Worm (Caenorhabditis elegans): Measurements from ENCODE around the gene gar-2.

Gene gar-2

ce11 chrIII:6280070-6280596 is 29.0 kb upstream of the gar-2 start, which contains the start of gene hmg-1.2 (continued):
- TF ChIP-seq pag-3 (tag; optimal IDR thresholded peaks at IDR 0.05; ENCODE audit: borderline replicate concordance, insufficient read depth) (no peak), swsn-7 (tag; optimal IDR thresholded peaks at IDR 0.05) (peak; percentile 92), nhr-77 (tag; optimal IDR thresholded peaks at IDR 0.05) (peak; percentile 68), dpl-1 (GFP tag; optimal IDR thresholded peaks at IDR 0.05) (peak; percentile 41 to 54 (median 52)), ceh-88 (GFP tag; IDR thresholded peaks at IDR 0.05) (peak; percentile 71; the same call in 1 of the 2 replicates), elt-2 (tag; optimal IDR thresholded peaks at IDR 0.05) (peak; percentile 68), unc-30 (tag; optimal IDR thresholded peaks at IDR 0.05) (no peak), alr-1 (tag; optimal IDR thresholded peaks at IDR 0.05; ENCODE audit: borderline replicate concordance) (no peak), ceh-82 (tag; optimal IDR thresholded peaks at IDR 0.05) (peak; percentile 50 to 84 (median 62)), lin-13 (GFP tag; optimal IDR thresholded peaks at IDR 0.05) (peak; percentile 72), nhr-84 (tag; optimal IDR thresholded peaks at IDR 0.05) (no peak), nhr-12 (tag; optimal IDR thresholded peaks at IDR 0.05) (no peak), ama-1 (optimal IDR thresholded peaks at IDR 0.05) (no peak), sup-37 (GFP tag; optimal IDR thresholded peaks at IDR 0.05) (peak; percentile 46), aly-2 (tag; optimal IDR thresholded peaks at IDR 0.05) (peak; percentile 59), xbp-1 (tag; optimal IDR thresholded peaks at IDR 0.05) (peak; percentile 77), ceh-90 (tag; optimal IDR thresholded peaks at IDR 0.05) (peak; percentile 24), unc-98 (GFP tag; IDR thresholded peaks at IDR 0.05) (no peak), ztf-4 (tag; optimal IDR thresholded peaks at IDR 0.05) (peak; percentile 77), fkh-4 (tag; optimal IDR thresholded peaks at IDR 0.05; ENCODE audit: borderline replicate concordance) (peak; percentile 49), efl-1 (optimal IDR thresholded peaks at IDR 0.05) (peak; percentile 86 to 98), efl-1 (GFP tag; optimal IDR thresholded peaks at IDR 0.05 in 1 of 2) (peak; percentile 50 to 96), vab-15 (tag; optimal IDR thresholded peaks at IDR 0.05) (no peak), nhr-11 (tag; optimal IDR thresholded peaks at IDR 0.05) (peak; percentile 57), nhr-28 (tag; optimal IDR thresholded peaks at IDR 0.05) (no peak), C16A3.4 (tag; optimal IDR thresholded peaks at IDR 0.05) (peak; percentile 74), nhr-85 (tag) (peak; percentile 92), snpc-4 (tag; optimal IDR thresholded peaks at IDR 0.05) (peak; percentile 72), lir-3 (tag; optimal IDR thresholded peaks at IDR 0.05; ENCODE audit: poor library complexity) (peak; percentile 58), zag-1 (tag; optimal IDR thresholded peaks at IDR 0.05) (no peak), zip-4 (GFP tag; optimal IDR thresholded peaks at IDR 0.05) (peak; percentile 61), hlh-4 (tag; optimal IDR thresholded peaks at IDR 0.05) (no peak), nhr-71 (tag; optimal IDR thresholded peaks at IDR 0.05) (peak; percentile 94)

ce11 chrIII:6283024-6283423 is 26.1 kb upstream of the gar-2 start:
- no peak for TF ChIP-seq efl-1 (optimal IDR thresholded peaks at IDR 0.05)
- TF ChIP-seq efl-1 (GFP tag; optimal IDR thresholded peaks at IDR 0.05 in 1 of 2) = peak in 1 of 2 experiments; percentile 46
- no peak for TF ChIP-seq C04F5.9 (tag; optimal IDR thresholded peaks at IDR 0.05)

- TF ChIP-seq C34B4.2 (tag; optimal IDR thresholded peaks at IDR 0.05) (no peak), efl-1 (optimal IDR thresholded peaks at IDR 0.05) (no peak), efl-1 (GFP tag; optimal IDR thresholded peaks at IDR 0.05 in 1 of 2) (peak in 1 of 2 experiments; percentile 39)
Measured at ce11 chrIII:6285890-6286289, 23.3 kb upstream of the gar-2 start, which contains the start of gene gadr-3. Gene gadr-3 (minus strand): TSS chrIII:6285990.

ce11 chrIII:6287195-6287594 is 22.0 kb upstream of the gar-2 start, which contains the start of gene F47D12.6:
Gene F47D12.6 (minus strand): TSS chrIII:6287295.
- peak in 1 of 6 experiments; percentile 53 for TF ChIP-seq elt-3 (tag; optimal IDR thresholded peaks at IDR 0.05)
- no peak for TF ChIP-seq ceh-82 (tag; optimal IDR thresholded peaks at IDR 0.05)
